Fruit fly (Drosophila melanogaster) whole organism: ENCODE results near the gene CG7402.

Source experiments
- CG8478 ChIP-seq: fragments of >200 bp; optimal IDR thresholded peaks from 2 replicates; lab custom pipeline; 2018; ENCODE audit warnings: inconsistent platforms
- Dll ChIP-seq: fragments of >200 bp; optimal IDR thresholded peaks from 2 replicates; lab custom pipeline; 2017
- EcR ChIP-seq, 2 experiments: fragments of >200 bp; optimal IDR thresholded peaks; 2 replicates each; lab custom pipeline; 2017; ENCODE audit warnings: missing biosample characterization in 2 of 2, missing genetic modification characterization in 2 of 2, missing genetic modification reagents in 2 of 2
- pan ChIP-seq: fragments of >200 bp; optimal IDR thresholded peaks from 2 replicates; lab custom pipeline; 2017
- psq ChIP-seq: fragments of >200 bp; optimal IDR thresholded peaks from 2 replicates; lab custom pipeline; 2017
- usp ChIP-seq: fragments of >200 bp; optimal IDR thresholded peaks from 2 replicates; lab custom pipeline; 2017; ENCODE audit warnings: missing biosample characterization, missing genetic modification characterization, mixed read lengths

The CG7402 gene

dm6 chr3L:17912972-17913763 lies 25.7 kb downstream of the CG7402 start:
- TF ChIP-seq psq (lab: Kevin White, UChicago) (no peak), EcR (GFP tag; optimal IDR thresholded peaks at IDR 0.05; lab: Kevin White, UChicago) (peak in 1 of 2 experiments; percentile 39)

dm6 chr3L:17913966-17914540 lies 26.5 kb downstream of the CG7402 start:
- TF ChIP-seq usp (GFP tag; lab: Kevin White, UChicago), result no peak
- TF ChIP-seq Dll, result no peak
- TF ChIP-seq pan (lab: Kevin White, UChicago), result no peak
- no peak for TF ChIP-seq CG8478 (lab: Kevin White, UChicago)
- no peak for TF ChIP-seq psq (lab: Kevin White, UChicago)
- no peak for TF ChIP-seq EcR (GFP tag; optimal IDR thresholded peaks at IDR 0.05; lab: Kevin White, UChicago)

- no peak for TF ChIP-seq usp (GFP tag; lab: Kevin White, UChicago)
- no peak for TF ChIP-seq CG8478 (lab: Kevin White, UChicago)
- TF ChIP-seq psq (lab: Kevin White, UChicago), result no peak
- TF ChIP-seq EcR (GFP tag; optimal IDR thresholded peaks at IDR 0.05; lab: Kevin White, UChicago), result no peak
- no peak for TF ChIP-seq pan (lab: Kevin White, UChicago)
- no peak for TF ChIP-seq Dll
Observed at dm6 chr3L:17915792-17916540, 28.5 kb downstream of the CG7402 start.

- TF ChIP-seq psq (lab: Kevin White, UChicago), result no peak
- no peak for TF ChIP-seq CG8478 (lab: Kevin White, UChicago)
- TF ChIP-seq pan (lab: Kevin White, UChicago), result no peak
- no peak for TF ChIP-seq Dll
- TF ChIP-seq EcR (GFP tag; optimal IDR thresholded peaks at IDR 0.05; lab: Kevin White, UChicago), result no peak
- TF ChIP-seq usp (GFP tag; lab: Kevin White, UChicago), result no peak
Observed at dm6 chr3L:17917687-17918434, 30.4 kb downstream of the CG7402 start.

- TF ChIP-seq pan (lab: Kevin White, UChicago) (no peak), EcR (GFP tag; optimal IDR thresholded peaks at IDR 0.05; lab: Kevin White, UChicago) (peak in 1 of 2 experiments; percentile 24)
Observed at dm6 chr3L:17921462-17921861, 34.0 kb downstream of the CG7402 start.

dm6 chr3L:17922182-17923102 lies 34.9 kb downstream of the CG7402 start:
- TF ChIP-seq usp (GFP tag; lab: Kevin White, UChicago) (no peak), Dll (no peak), psq (lab: Kevin White, UChicago) (no peak), pan (lab: Kevin White, UChicago) (no peak), CG8478 (lab: Kevin White, UChicago) (no peak), EcR (GFP tag; optimal IDR thresholded peaks at IDR 0.05; lab: Kevin White, UChicago) (no peak)

- TF ChIP-seq usp (GFP tag; lab: Kevin White, UChicago) (no peak), Dll (no peak), EcR (GFP tag; optimal IDR thresholded peaks at IDR 0.05; lab: Kevin White, UChicago) (no peak)
Observed at dm6 chr3L:17924005-17924755, 36.7 kb downstream of the CG7402 start.

dm6 chr3L:17925180-17925753 lies 37.8 kb downstream of the CG7402 start:
- TF ChIP-seq pan (lab: Kevin White, UChicago), result no peak
- TF ChIP-seq EcR (GFP tag; optimal IDR thresholded peaks at IDR 0.05; lab: Kevin White, UChicago), result peak in 1 of 2 experiments; percentile 81
- TF ChIP-seq psq (lab: Kevin White, UChicago), result no peak
- no peak for TF ChIP-seq usp (GFP tag; lab: Kevin White, UChicago)
- TF ChIP-seq CG8478 (lab: Kevin White, UChicago), result no peak
- no peak for TF ChIP-seq Dll

- TF ChIP-seq usp (GFP tag; lab: Kevin White, UChicago) (no peak), EcR (GFP tag; optimal IDR thresholded peaks at IDR 0.05; lab: Kevin White, UChicago) (peak in 1 of 2 experiments; percentile 66)
Observed at dm6 chr3L:17926575-17927276, 39.2 kb downstream of the CG7402 start.
